Fruit fly (Drosophila melanogaster) whole organism, embryonic: ENCODE results near the gene CG33268.

ENCODE experiments used
- Antp ChIP-seq: fragments of 200-800 bp; sonication (Bioruptor generic); optimal IDR thresholded peaks from 3 replicates; lab custom pipeline; 2016; ENCODE audit warnings: missing biosample characterization, missing genetic modification characterization
- CG12104 ChIP-seq: fragments of 200-800 bp; sonication (Bioruptor generic); optimal IDR thresholded peaks from 3 replicates; lab custom pipeline; 2016; ENCODE audit warnings: missing biosample characterization, missing genetic modification characterization
- CG30431 ChIP-seq: fragments of 200-800 bp; sonication (Bioruptor generic); optimal IDR thresholded peaks from 2 replicates; lab custom pipeline; 2017; ENCODE audit warnings: missing biosample characterization, missing genetic modification characterization
- CG31365 ChIP-seq: fragments of 200-800 bp; sonication (Bioruptor generic); optimal IDR thresholded peaks from 2 replicates; lab custom pipeline; 2018; ENCODE audit warnings: missing biosample characterization, mild to moderate bottlenecking, missing genetic modification characterization
- CG4360 ChIP-seq: fragments of 200-800 bp; sonication (Bioruptor generic); IDR thresholded peaks from 2 replicates; pipeline ENCODE4 v1.3.6; 2022; ENCODE audit warnings: missing biosample characterization, missing genetic modification characterization
- Doc2 ChIP-seq: fragments of 200-800 bp; sonication (Bioruptor generic); IDR thresholded peaks from 2 replicates; pipeline ENCODE4 v1.3.6; 2022; ENCODE audit warnings: missing biosample characterization, missing genetic modification characterization
- Dref ChIP-seq: fragments of 200-800 bp; sonication (Bioruptor generic); IDR thresholded peaks from 2 replicates; pipeline ENCODE4 v1.3.6; 2022; ENCODE audit warnings: missing biosample characterization, missing genetic modification characterization
- Neu2 ChIP-seq: fragments of 200-800 bp; sonication (Bioruptor generic); optimal IDR thresholded peaks from 3 replicates; lab custom pipeline; 2016; ENCODE audit warnings: missing biosample characterization, missing genetic modification characterization, borderline replicate concordance
- fu2 ChIP-seq: fragments of 200-800 bp; sonication (Bioruptor generic); optimal IDR thresholded peaks from 2 replicates; lab custom pipeline; 2016; ENCODE audit warnings: missing biosample characterization, missing genetic modification characterization
- grn ChIP-seq: fragments of 200-800 bp; sonication (Bioruptor generic); optimal IDR thresholded peaks from 3 replicates; lab custom pipeline; 2017; ENCODE audit warnings: missing biosample characterization, missing genetic modification characterization
- hbn ChIP-seq: fragments of 200-800 bp; sonication (Bioruptor generic); IDR thresholded peaks from 2 replicates; pipeline ENCODE4 v1.3.6; 2022; ENCODE audit warnings: missing biosample characterization, missing genetic modification characterization; ENCODE audit not compliant: partially characterized antibody
- wek ChIP-seq: fragments of 200-800 bp; sonication (Bioruptor generic); optimal IDR thresholded peaks from 3 replicates; lab custom pipeline; 2018; ENCODE audit warnings: missing biosample characterization, mild to moderate bottlenecking, missing genetic modification characterization, moderate library complexity

DNA sequence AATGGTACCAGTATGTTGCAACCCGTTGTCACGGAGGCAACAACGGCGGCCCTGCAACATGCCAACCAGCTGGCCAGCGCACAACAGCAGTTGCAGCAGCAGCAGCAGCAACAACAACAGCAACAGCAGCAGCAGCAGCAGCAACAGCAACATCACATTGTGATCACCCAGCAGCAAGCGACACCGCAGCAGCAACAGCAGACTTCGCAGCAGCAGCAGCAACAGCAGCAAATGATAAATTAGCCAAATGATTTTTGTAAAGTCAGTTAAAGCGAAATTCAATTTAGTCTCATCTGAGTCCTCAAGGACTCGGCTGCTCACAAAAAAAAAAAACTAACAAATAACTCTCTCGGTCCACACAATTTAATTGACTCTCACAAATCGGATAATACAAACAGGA is 13.2 kb upstream of the CG33268 start:
- no peak for TF ChIP-seq Neu2 (GFP tag; lab: Kevin White, UChicago)
- no peak for TF ChIP-seq hbn
- no peak for TF ChIP-seq grn (GFP tag; lab: Kevin White, UChicago)
- no peak for TF ChIP-seq Dref (GFP tag; lab: Robert Waterston, UW)
- TF ChIP-seq CG4360 (GFP tag; lab: Robert Waterston, UW) = no peak
- no peak for TF ChIP-seq wek (GFP tag; lab: Kevin White, UChicago)
- TF ChIP-seq CG31365 (tag; lab: Kevin White, UChicago) = no peak
- no peak for TF ChIP-seq CG12104 (GFP tag; lab: Kevin White, UChicago)
- no peak for TF ChIP-seq Doc2 (GFP tag; lab: Robert Waterston, UW)
- no peak for TF ChIP-seq CG30431 (GFP tag; lab: Kevin White, UChicago)
- no peak for TF ChIP-seq Antp
- TF ChIP-seq fu2 (GFP tag; lab: Kevin White, UChicago) = no peak
